Worm (Caenorhabditis elegans): ENCODE measurements around the gene R155.5.

The R155.5 gene

DNA sequence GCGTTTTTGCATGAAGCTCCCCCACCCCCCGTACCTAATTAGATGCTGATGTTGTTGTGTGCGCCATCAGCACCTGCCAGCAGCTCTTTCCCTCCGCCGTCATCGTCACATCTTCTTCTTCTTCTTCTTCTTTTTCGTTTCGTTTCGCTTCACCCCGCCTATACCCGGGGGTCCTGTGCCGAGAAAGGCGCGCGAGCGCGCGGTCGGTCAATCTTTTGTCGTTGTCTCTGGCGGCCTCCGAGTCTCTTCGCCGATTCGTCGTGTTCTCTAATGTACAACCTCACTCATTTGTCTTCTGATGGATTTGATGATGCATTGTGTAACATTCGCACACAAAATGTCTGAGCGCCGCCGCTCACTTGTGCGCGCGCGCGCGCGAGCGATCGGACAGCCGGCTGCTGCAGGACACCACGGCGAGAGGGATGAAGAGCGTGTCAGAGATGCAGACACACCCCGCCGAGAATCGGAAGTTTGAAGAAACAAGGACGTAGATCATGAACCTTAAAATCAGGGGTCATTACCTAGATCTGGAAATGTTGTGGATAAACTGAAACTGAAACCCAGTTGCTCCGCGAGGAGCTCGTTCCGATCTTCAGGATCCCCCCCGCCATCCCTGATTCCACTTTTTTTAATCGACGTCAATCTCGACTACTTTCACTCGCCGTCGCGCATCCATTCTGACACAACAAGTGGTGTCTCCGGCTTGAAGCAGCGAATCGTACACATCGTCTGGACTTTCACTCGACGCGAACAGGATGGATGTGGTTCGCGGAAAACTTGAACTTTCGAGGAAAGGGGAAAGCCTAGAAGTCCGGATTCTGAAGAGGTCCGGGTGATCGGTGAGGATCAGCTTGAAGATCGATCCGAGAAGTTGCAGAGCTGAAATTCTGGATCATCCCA is 46.7 kb downstream of the R155.5 start (continued):
- peak; percentile 99 for TF ChIP-seq nhr-20 (tag; optimal IDR thresholded peaks at IDR 0.05)
- peak; percentile 90 for TF ChIP-seq lin-39 (tag; optimal IDR thresholded peaks at IDR 0.05)
- peak; percentile 82 for TF ChIP-seq unc-62 (GFP tag; optimal IDR thresholded peaks at IDR 0.05)
- TF ChIP-seq unc-98 (GFP tag; IDR thresholded peaks at IDR 0.05): peak; percentile 30; the same call in 1 of the 2 replicates
- TF ChIP-seq nhr-237 (tag; optimal IDR thresholded peaks at IDR 0.05): peak; percentile 69
- peak; percentile 96 for TF ChIP-seq unc-86 (tag; optimal IDR thresholded peaks at IDR 0.05)
- peak; percentile 68 for TF ChIP-seq aha-1 (tag; optimal IDR thresholded peaks at IDR 0.05)
- no peak for TF ChIP-seq ces-1 (GFP tag; optimal IDR thresholded peaks at IDR 0.05)
- peak; percentile 99 for TF ChIP-seq ceh-8 (GFP tag; optimal IDR thresholded peaks at IDR 0.05)
- peak; percentile 75 for TF ChIP-seq ztf-4 (tag; optimal IDR thresholded peaks at IDR 0.05)
- TF ChIP-seq C34B4.2 (tag; optimal IDR thresholded peaks at IDR 0.05): no peak
- TF ChIP-seq xbp-1 (tag; optimal IDR thresholded peaks at IDR 0.05): peak; percentile 79
- peak; percentile 100 for TF ChIP-seq nhr-85 (tag)
- TF ChIP-seq nhr-90 (tag; optimal IDR thresholded peaks at IDR 0.05; ENCODE audit: poor library complexity): peak; percentile 91
- TF ChIP-seq egl-13 (tag; optimal IDR thresholded peaks at IDR 0.05): peak; percentile 82
- TF ChIP-seq fos-1 (tag; optimal IDR thresholded peaks at IDR 0.05): peak; percentile 86
- peak; percentile 70 for TF ChIP-seq vab-15 (tag; optimal IDR thresholded peaks at IDR 0.05)
- no peak for TF ChIP-seq unc-30 (tag; optimal IDR thresholded peaks at IDR 0.05)
- peak; percentile 84 for TF ChIP-seq lin-13 (GFP tag; optimal IDR thresholded peaks at IDR 0.05)
- TF ChIP-seq ceh-82 (tag; optimal IDR thresholded peaks at IDR 0.05): peak; percentile 56 to 83 (median 82)
- TF ChIP-seq efl-3 (GFP tag; optimal IDR thresholded peaks at IDR 0.05): peak; percentile 57
- TF ChIP-seq swsn-7 (tag; optimal IDR thresholded peaks at IDR 0.05): peak; percentile 93
- peak; percentile 74 to 84 for TF ChIP-seq efl-1 (optimal IDR thresholded peaks at IDR 0.05)
- peak; percentile 48 to 95 for TF ChIP-seq efl-1 (GFP tag; optimal IDR thresholded peaks at IDR 0.05 in 1 of 2)
- no peak for TF ChIP-seq ets-5 (GFP tag; IDR thresholded peaks at IDR 0.05)
- TF ChIP-seq nhr-76 (tag; optimal IDR thresholded peaks at IDR 0.05): no peak
- peak; percentile 96 for TF ChIP-seq nhr-47 (tag; optimal IDR thresholded peaks at IDR 0.05)
- peak in 5 of 6 experiments; percentile 40 to 86 (median 76) for TF ChIP-seq elt-3 (tag; optimal IDR thresholded peaks at IDR 0.05)
- TF ChIP-seq jun-1 (tag; optimal IDR thresholded peaks at IDR 0.05): peak; percentile 92
- TF ChIP-seq pqm-1 (tag; optimal IDR thresholded peaks at IDR 0.05): no peak
- TF ChIP-seq aly-2 (tag; optimal IDR thresholded peaks at IDR 0.05): peak; percentile 33
- TF ChIP-seq unc-130 (tag; optimal IDR thresholded peaks at IDR 0.05): peak; percentile 56
- TF ChIP-seq Y116A8C.19 (tag; optimal IDR thresholded peaks at IDR 0.05; ENCODE audit: borderline replicate concordance): no peak
- TF ChIP-seq rnt-1 (tag; optimal IDR thresholded peaks at IDR 0.05): peak; percentile 94
- TF ChIP-seq sox-4 (tag; optimal IDR thresholded peaks at IDR 0.05): peak; percentile 84
- peak; percentile 31 for TF ChIP-seq F16B12.6 (tag; optimal IDR thresholded peaks at IDR 0.05)
- TF ChIP-seq nhr-84 (tag; optimal IDR thresholded peaks at IDR 0.05): no peak
- peak; percentile 5 for TF ChIP-seq lin-15B (tag; optimal IDR thresholded peaks at IDR 0.05)
- TF ChIP-seq isw-1 (GFP tag; IDR thresholded peaks at IDR 0.05): peak; percentile 62
- TF ChIP-seq blmp-1 (tag; optimal IDR thresholded peaks at IDR 0.05): peak; percentile 91
- TF ChIP-seq nhr-28 (tag; optimal IDR thresholded peaks at IDR 0.05): no peak
- TF ChIP-seq snpc-4 (tag; optimal IDR thresholded peaks at IDR 0.05): peak; percentile 59
- TF ChIP-seq fkh-4 (tag; optimal IDR thresholded peaks at IDR 0.05; ENCODE audit: borderline replicate concordance): peak; percentile 30
- no peak for TF ChIP-seq alr-1 (tag; optimal IDR thresholded peaks at IDR 0.05; ENCODE audit: borderline replicate concordance)
